Fruit fly (Drosophila melanogaster): ENCODE data around the gene Dora.

- TF ChIP-seq CG12768 (GFP tag; optimal IDR thresholded peaks at IDR 0.05) (peak; percentile 39), kay (GFP tag; ENCODE audit: borderline replicate concordance) (no peak), toe (GFP tag; optimal IDR thresholded peaks at IDR 0.05) (peak; percentile 65), CG5204 (GFP tag; optimal IDR thresholded peaks at IDR 0.05) (peak; percentile 55), bab1 (GFP tag; optimal IDR thresholded peaks at IDR 0.05) (no peak), Hr96 (GFP tag; optimal IDR thresholded peaks at IDR 0.05) (peak; percentile 32), pad (GFP tag; optimal IDR thresholded peaks at IDR 0.05) (peak; percentile 32), CG1620 (GFP tag; optimal IDR thresholded peaks at IDR 0.05) (no peak), cnc (optimal IDR thresholded peaks at IDR 0.05) (no peak)
Measured at dm6 chrX:18899835-18900460, 36.2 kb downstream of the Dora start, which contains the start of gene CG7378.
